Worm (Caenorhabditis elegans) whole organism, L1 larva: Measurements from ENCODE around the gene grd-11.

Source experiments
- C04F5.9 ChIP-seq: sonication (generic microtip); optimal IDR thresholded peaks from 2 replicates; lab custom pipeline; 2016; ENCODE audit warnings: missing genetic modification characterization, missing compliant biosample characterization
- F16B12.6 ChIP-seq: fragments of 150-350 bp; optimal IDR thresholded peaks from 2 replicates; lab custom pipeline; 2014; ENCODE audit warnings: missing biosample characterization, missing genetic modification characterization
- Y116A8C.19 ChIP-seq: sonication (generic microtip); optimal IDR thresholded peaks from 2 replicates; lab custom pipeline; 2016; ENCODE audit warnings: missing compliant biosample characterization, missing genetic modification characterization, borderline replicate concordance
- alr-1 ChIP-seq: fragments of 200-800 bp; sonication (Bioruptor generic); optimal IDR thresholded peaks from 2 replicates; lab custom pipeline; 2018; ENCODE audit warnings: borderline replicate concordance, mild to moderate bottlenecking, missing genetic modification characterization, missing compliant biosample characterization
- blmp-1 ChIP-seq: fragments of 150-350 bp; optimal IDR thresholded peaks from 2 replicates; lab custom pipeline; 2014; ENCODE audit warnings: missing biosample characterization, missing genetic modification characterization
- ceh-63 ChIP-seq: fragments of 200-800 bp; sonication (Bioruptor generic); optimal IDR thresholded peaks from 2 replicates; lab custom pipeline; 2018; ENCODE audit warnings: mild to moderate bottlenecking, missing genetic modification characterization, missing compliant biosample characterization
- ceh-8 ChIP-seq: fragments of 200-800 bp; sonication (Bioruptor generic); optimal IDR thresholded peaks from 2 replicates; lab custom pipeline; 2018; ENCODE audit warnings: mild to moderate bottlenecking, missing genetic modification characterization, moderate library complexity, missing compliant biosample characterization
- ceh-90 ChIP-seq: sonication (generic microtip); optimal IDR thresholded peaks from 2 replicates; lab custom pipeline; 2016; ENCODE audit warnings: missing genetic modification characterization, missing compliant biosample characterization
- dpl-1 ChIP-seq, 3 experiments: fragments of 150-350 bp in 2 of 3; sonication (generic microtip) in 1 of 3; optimal IDR thresholded peaks; 2 replicates each; lab custom pipeline; 2014 to 2017; ENCODE audit warnings: missing biosample characterization in 3 of 3, missing genetic modification characterization in 3 of 3, missing genetic modification reagents in 3 of 3
- dsc-1 ChIP-seq: sonication (generic microtip); optimal IDR thresholded peaks from 2 replicates; lab custom pipeline; 2016; ENCODE audit warnings: mild to moderate bottlenecking, missing genetic modification characterization, missing compliant biosample characterization
- efl-1 ChIP-seq, 4 experiments: fragments of 150-350 bp; optimal IDR thresholded peaks in 3 of 4; peaks in 1 of 4; 1 replicate in 1 of 4; 2 replicates in 3 of 4; lab custom pipeline; 2014; ENCODE audit warnings: missing biosample characterization in 2 of 4, missing genetic modification characterization in 2 of 4, missing genetic modification reagents in 2 of 4
- elt-2 ChIP-seq: sonication (generic microtip); optimal IDR thresholded peaks from 2 replicates; lab custom pipeline; 2016; ENCODE audit warnings: missing genetic modification characterization, mild to moderate bottlenecking, inconsistent platforms, missing compliant biosample characterization, missing genetic modification reagents
- elt-3 ChIP-seq, 6 experiments: fragments of 150-350 bp in 1 of 6; sonication (generic microtip); optimal IDR thresholded peaks; 2 replicates each; lab custom pipeline; 2017 to 2018; ENCODE audit warnings: missing biosample characterization in 6 of 6, missing genetic modification characterization in 6 of 6, inconsistent platforms in 1 of 6
- fkh-4 ChIP-seq: sonication (generic microtip); optimal IDR thresholded peaks from 2 replicates; lab custom pipeline; 2016; ENCODE audit warnings: missing compliant biosample characterization, missing genetic modification characterization, borderline replicate concordance
- grh-1 ChIP-seq: fragments of 200-800 bp; sonication (Bioruptor generic); IDR thresholded peaks from 2 replicates; pipeline ENCODE4 v1.3.6; 2022; ENCODE audit warnings: missing genetic modification reagents, missing genetic modification characterization, missing compliant biosample characterization
- hlh-17 ChIP-seq: fragments of 200-800 bp; sonication (Bioruptor generic); optimal IDR thresholded peaks from 2 replicates; lab custom pipeline; 2018; ENCODE audit warnings: missing genetic modification characterization, mild to moderate bottlenecking, missing compliant biosample characterization, moderate library complexity, borderline replicate concordance
- jun-1 ChIP-seq: fragments of 150-350 bp; optimal IDR thresholded peaks from 2 replicates; lab custom pipeline; 2014; ENCODE audit warnings: missing biosample characterization, missing genetic modification reagents, missing genetic modification characterization
- lin-14 ChIP-seq: fragments of 200-800 bp; sonication (Bioruptor generic); optimal IDR thresholded peaks from 2 replicates; lab custom pipeline; 2018; ENCODE audit warnings: mild to moderate bottlenecking, missing genetic modification characterization, moderate library complexity, missing compliant biosample characterization
- lin-35 ChIP-seq, 2 experiments: fragments of 150-350 bp; optimal IDR thresholded peaks; 2 replicates each; lab custom pipeline; 2014; ENCODE audit warnings: missing biosample characterization in 2 of 2, missing genetic modification characterization in 2 of 2, missing genetic modification reagents in 2 of 2
- lin-39 ChIP-seq: fragments of 150-350 bp; optimal IDR thresholded peaks from 2 replicates; lab custom pipeline; 2014; ENCODE audit warnings: missing biosample characterization, missing genetic modification reagents, missing genetic modification characterization
- lir-3 ChIP-seq: sonication (generic microtip); optimal IDR thresholded peaks from 2 replicates; lab custom pipeline; 2016; ENCODE audit warnings: mild to moderate bottlenecking, missing genetic modification characterization, moderate library complexity, missing compliant biosample characterization; ENCODE audit not compliant: poor library complexity
- lsy-2 ChIP-seq, 2 experiments: fragments of 150-350 bp; optimal IDR thresholded peaks; 2 replicates each; lab custom pipeline; 2014; ENCODE audit warnings: missing biosample characterization in 2 of 2, missing genetic modification characterization in 2 of 2
- mdl-1 ChIP-seq, 2 experiments: fragments of 150-350 bp; optimal IDR thresholded peaks; 2 replicates each; lab custom pipeline; 2014 to 2017; ENCODE audit warnings: missing biosample characterization in 2 of 2, missing genetic modification characterization in 2 of 2, inconsistent platforms in 1 of 2
- mef-2 ChIP-seq: fragments of 150-350 bp; optimal IDR thresholded peaks from 2 replicates; lab custom pipeline; 2014; ENCODE audit warnings: missing biosample characterization, missing genetic modification characterization
- nhr-11 ChIP-seq: fragments of 150-350 bp; optimal IDR thresholded peaks from 2 replicates; lab custom pipeline; 2014; ENCODE audit warnings: missing biosample characterization, missing genetic modification characterization
- nhr-12 ChIP-seq: sonication (generic microtip); optimal IDR thresholded peaks from 2 replicates; lab custom pipeline; 2017; ENCODE audit warnings: missing biosample characterization, missing genetic modification characterization
- nhr-19 ChIP-seq: fragments of 200-800 bp; sonication (Bioruptor generic); conservative IDR thresholded peaks from 2 replicates; pipeline ENCODE4 v1.3.6; 2022; ENCODE audit warnings: missing genetic modification characterization, missing compliant biosample characterization
- nhr-28 ChIP-seq: fragments of 150-350 bp; optimal IDR thresholded peaks from 2 replicates; lab custom pipeline; 2014; ENCODE audit warnings: missing biosample characterization, missing genetic modification characterization
- nhr-71 ChIP-seq: sonication (generic microtip); optimal IDR thresholded peaks from 2 replicates; lab custom pipeline; 2016; ENCODE audit warnings: mild to moderate bottlenecking, missing genetic modification characterization, moderate library complexity, missing compliant biosample characterization
- nhr-76 ChIP-seq: sonication (generic microtip); optimal IDR thresholded peaks from 2 replicates; lab custom pipeline; 2017; ENCODE audit warnings: missing biosample characterization, missing genetic modification characterization
- nhr-77 ChIP-seq: fragments of 150-350 bp; optimal IDR thresholded peaks from 2 replicates; lab custom pipeline; 2014; ENCODE audit warnings: missing biosample characterization, missing genetic modification characterization
- nhr-85 ChIP-seq: sonication (generic microtip); peaks from one replicate; lab custom pipeline; 2016; ENCODE audit warnings: missing genetic modification characterization, inconsistent platforms, missing compliant biosample characterization
- nhr-90 ChIP-seq: sonication (generic microtip); optimal IDR thresholded peaks from 2 replicates; lab custom pipeline; 2016; ENCODE audit warnings: mild to moderate bottlenecking, missing genetic modification characterization, missing compliant biosample characterization; ENCODE audit not compliant: poor library complexity
- pqm-1 ChIP-seq: sonication (generic microtip); optimal IDR thresholded peaks from 3 replicates; lab custom pipeline; 2017; ENCODE audit warnings: missing biosample characterization, missing genetic modification characterization
- skn-1 ChIP-seq: fragments of 150-350 bp; optimal IDR thresholded peaks from 2 replicates; lab custom pipeline; 2014; ENCODE audit warnings: missing biosample characterization, missing genetic modification characterization
- snpc-4 ChIP-seq: fragments of 150-350 bp; optimal IDR thresholded peaks from 2 replicates; lab custom pipeline; 2014; ENCODE audit warnings: missing biosample characterization, missing genetic modification characterization
- snu-23 ChIP-seq: sonication (generic microtip); optimal IDR thresholded peaks from 2 replicates; lab custom pipeline; 2016; ENCODE audit warnings: missing genetic modification characterization, missing compliant biosample characterization
- sptf-1 ChIP-seq: fragments of 150-350 bp; optimal IDR thresholded peaks from 2 replicates; lab custom pipeline; 2014; ENCODE audit warnings: missing biosample characterization, missing genetic modification characterization
- unc-130 ChIP-seq: fragments of 150-350 bp; optimal IDR thresholded peaks from 2 replicates; lab custom pipeline; 2017; ENCODE audit warnings: missing biosample characterization, missing genetic modification characterization, inconsistent platforms
- unc-30 ChIP-seq: sonication (generic microtip); optimal IDR thresholded peaks from 2 replicates; lab custom pipeline; 2017; ENCODE audit warnings: missing biosample characterization, missing genetic modification characterization
- unc-62 ChIP-seq: fragments of 150-350 bp; optimal IDR thresholded peaks from 2 replicates; lab custom pipeline; 2014; ENCODE audit warnings: missing biosample characterization, missing genetic modification reagents, missing genetic modification characterization
- vab-15 ChIP-seq: sonication (generic microtip); optimal IDR thresholded peaks from 2 replicates; lab custom pipeline; 2017; ENCODE audit warnings: missing genotype, mild to moderate bottlenecking, missing genetic modification characterization, missing compliant biosample characterization
- zip-4 ChIP-seq: fragments of 200-800 bp; sonication (Bioruptor generic); optimal IDR thresholded peaks from 2 replicates; lab custom pipeline; 2018; ENCODE audit warnings: mild to moderate bottlenecking, missing genetic modification characterization, moderate library complexity, missing compliant biosample characterization
- ztf-11 ChIP-seq, 2 experiments: sonication (generic microtip); optimal IDR thresholded peaks; 2 replicates each; lab custom pipeline; 2016 to 2017; ENCODE audit warnings: missing genetic modification characterization in 2 of 2, missing biosample characterization in 1 of 2, missing compliant biosample characterization in 1 of 2

The grd-11 gene

DNA sequence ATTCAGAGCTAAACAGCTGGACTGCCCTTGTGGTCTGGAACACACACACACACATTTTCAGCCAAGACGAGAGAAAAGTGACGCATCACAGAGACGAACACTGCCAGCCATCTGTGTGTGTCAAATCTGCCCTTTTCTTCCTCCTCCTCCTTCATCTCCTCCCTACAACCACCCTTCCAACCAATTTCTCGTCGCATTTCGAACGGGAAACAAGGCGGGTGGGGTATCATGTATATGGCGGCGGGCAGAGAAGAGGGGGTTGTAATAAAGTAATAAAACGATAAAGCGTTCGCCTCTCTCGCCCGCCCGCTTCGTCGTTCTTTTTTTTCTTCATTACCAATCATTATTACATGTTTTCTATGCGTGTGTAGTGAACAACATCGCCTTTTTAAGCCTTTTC is 53.7 kb downstream of the grd-11 start:
- no peak for TF ChIP-seq mef-2
- TF ChIP-seq efl-1 (optimal IDR thresholded peaks at IDR 0.05; lab: Kevin White, UChicago) = no peak
- TF ChIP-seq efl-1 (GFP tag; optimal IDR thresholded peaks at IDR 0.05 in 1 of 2; lab: Kevin White, UChicago) = peak in 1 of 2 experiments; percentile 86

ce11 chrV:20411659-20412058 is 55.1 kb downstream of the grd-11 start, which contains the start of gene F53H2.3:
Gene F53H2.3, minus strand, starts transcription at chrV:20411759.
- TF ChIP-seq ceh-63 (no peak), ceh-8 (no peak), nhr-85 (no peak), nhr-12 (tag; lab: Kevin White, UChicago) (no peak)

DNA sequence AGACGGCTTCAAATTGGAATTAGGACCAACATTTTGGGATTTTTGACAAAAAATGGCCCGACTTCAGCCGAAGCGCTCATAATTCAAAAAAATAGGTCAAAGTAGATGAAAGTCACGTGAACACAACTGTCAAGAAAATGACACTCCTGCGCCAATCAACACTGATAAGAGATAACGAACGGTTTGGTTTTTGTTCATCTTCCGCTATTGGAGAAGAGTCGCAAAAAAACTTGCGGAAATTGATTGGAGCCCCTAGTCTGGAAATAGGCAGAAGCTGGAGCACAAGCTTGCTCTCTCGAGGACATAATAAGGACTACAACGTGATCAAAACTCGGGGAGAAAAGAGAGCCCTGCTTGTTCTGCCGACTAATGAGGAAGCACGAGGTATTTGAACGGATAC is 55.7 kb downstream of the grd-11 start:
- TF ChIP-seq lin-35 (GFP tag; optimal IDR thresholded peaks at IDR 0.05; lab: Kevin White, UChicago) (peak in 1 of 2 experiments; percentile 33), blmp-1 (peak; percentile 54), nhr-76 (no peak), hlh-17 (GFP tag; lab: Kevin White, UChicago) (no peak), snpc-4 (tag; lab: Kevin White, UChicago) (no peak), alr-1 (no peak), pqm-1 (tag; lab: Kevin White, UChicago) (no peak), unc-62 (no peak), elt-3 (tag; optimal IDR thresholded peaks at IDR 0.05; lab: Kevin White, UChicago) (peak in 2 of 6 experiments; percentile 24 to 49), nhr-12 (tag; lab: Kevin White, UChicago) (no peak), mdl-1 (tag; optimal IDR thresholded peaks at IDR 0.05; lab: Kevin White, UChicago) (no peak), elt-2 (tag; lab: Kevin White, UChicago) (peak; percentile 41), nhr-28 (tag; lab: Kevin White, UChicago) (no peak), unc-30 (tag; lab: Kevin White, UChicago) (no peak), efl-1 (optimal IDR thresholded peaks at IDR 0.05; lab: Kevin White, UChicago) (no peak), efl-1 (GFP tag; optimal IDR thresholded peaks at IDR 0.05 in 1 of 2; lab: Kevin White, UChicago) (peak in 1 of 2 experiments; percentile 88), C04F5.9 (tag; lab: Kevin White, UChicago) (no peak), lsy-2 (tag; optimal IDR thresholded peaks at IDR 0.05; lab: Kevin White, UChicago) (no peak), fkh-4 (tag; lab: Kevin White, UChicago) (no peak)

DNA sequence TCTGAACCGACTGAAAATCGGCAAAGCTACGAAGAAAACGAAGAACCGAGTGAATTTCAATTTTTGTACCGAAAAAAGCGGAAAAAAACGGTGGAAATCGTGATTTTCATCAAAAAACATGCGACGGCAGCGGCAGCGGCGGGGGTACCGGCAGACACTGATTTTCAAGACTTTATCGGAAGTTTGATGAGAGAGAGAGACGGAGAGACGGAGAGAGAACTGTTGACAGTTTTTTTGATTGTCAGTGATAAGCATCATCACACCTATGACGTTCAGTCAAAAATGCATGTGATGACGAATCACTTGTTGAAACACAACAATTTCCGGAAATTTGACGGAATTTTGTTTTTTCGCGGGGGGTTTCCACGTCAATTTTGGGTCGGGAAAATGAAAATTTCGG is 56.9 kb downstream of the grd-11 start:
- TF ChIP-seq ceh-8 = no peak
- TF ChIP-seq lir-3 (tag; lab: Kevin White, UChicago) = no peak
- TF ChIP-seq sptf-1 (tag; lab: Kevin White, UChicago) = no peak
- TF ChIP-seq skn-1 (tag; lab: Kevin White, UChicago) = no peak
- TF ChIP-seq nhr-12 (tag; lab: Kevin White, UChicago) = no peak
- no peak for TF ChIP-seq vab-15 (tag; lab: Kevin White, UChicago)
- TF ChIP-seq F16B12.6 (tag; lab: Kevin White, UChicago) = no peak
- no peak for TF ChIP-seq ceh-63
- TF ChIP-seq pqm-1 (tag; lab: Kevin White, UChicago) = no peak
- no peak for TF ChIP-seq nhr-76
- TF ChIP-seq jun-1 (tag; lab: Kevin White, UChicago) = no peak
- peak; percentile 40 for TF ChIP-seq lin-14 (GFP tag; lab: Kevin White, UChicago)
- TF ChIP-seq mdl-1 (tag; optimal IDR thresholded peaks at IDR 0.05; lab: Kevin White, UChicago) = peak in 1 of 2 experiments; percentile 60
- TF ChIP-seq nhr-19 (GFP tag; lab: Robert Waterston, UW) = no peak
- TF ChIP-seq nhr-77 (tag; lab: Kevin White, UChicago) = no peak
- TF ChIP-seq alr-1 = no peak
- no peak for TF ChIP-seq ceh-90 (tag; lab: Kevin White, UChicago)
- no peak for TF ChIP-seq zip-4
- peak in 2 of 6 experiments; percentile 7 to 16 for TF ChIP-seq elt-3 (tag; optimal IDR thresholded peaks at IDR 0.05; lab: Kevin White, UChicago)
- no peak for TF ChIP-seq Y116A8C.19 (tag; lab: Kevin White, UChicago)
- TF ChIP-seq fkh-4 (tag; lab: Kevin White, UChicago) = no peak
- TF ChIP-seq snpc-4 (tag; lab: Kevin White, UChicago) = no peak
- TF ChIP-seq unc-62 = no peak
- peak; percentile 41 for TF ChIP-seq nhr-71 (tag; lab: Kevin White, UChicago)
- TF ChIP-seq nhr-11 (tag; lab: Kevin White, UChicago) = no peak
- TF ChIP-seq grh-1 (GFP tag; lab: Robert Waterston, UW) = no peak
- no peak for TF ChIP-seq ztf-11 (tag; optimal IDR thresholded peaks at IDR 0.05; lab: Kevin White, UChicago)
- peak; percentile 49 for TF ChIP-seq nhr-85
- TF ChIP-seq nhr-90 = peak; percentile 14
- peak; percentile 30 for TF ChIP-seq snu-23
- TF ChIP-seq unc-130 (tag; lab: Kevin White, UChicago) = no peak
- TF ChIP-seq lin-39 (tag; lab: Kevin White, UChicago) = no peak
- TF ChIP-seq dsc-1 (tag; lab: Kevin White, UChicago) = no peak
- peak in 1 of 3 experiments; percentile 20 for TF ChIP-seq dpl-1 (GFP tag; optimal IDR thresholded peaks at IDR 0.05; lab: Kevin White, UChicago)
